Fruit fly (Drosophila melanogaster) whole organism, prepupa: ENCODE measurements around the gene CG7366.

Experiments used
- Blimp-1 ChIP-seq: fragments of 200-800 bp; sonication (Bioruptor generic); optimal IDR thresholded peaks from 3 replicates; lab custom pipeline; 2017; ENCODE audit warnings: missing biosample characterization, missing genetic modification characterization, mild to moderate bottlenecking, moderate library complexity, missing genetic modification reagents
- CG11294 ChIP-seq: fragments of 200-800 bp; sonication (Bioruptor generic); IDR thresholded peaks from 2 replicates; pipeline ENCODE4 v1.3.6; 2022; ENCODE audit warnings: missing biosample characterization, missing genetic modification characterization
- CG11762 ChIP-seq: fragments of 200-800 bp; sonication (Bioruptor generic); optimal IDR thresholded peaks from 3 replicates; lab custom pipeline; 2016; ENCODE audit warnings: missing biosample characterization, missing genetic modification characterization; ENCODE audit not compliant: insufficient read depth
- CG15336 ChIP-seq: fragments of 200-800 bp; sonication (Bioruptor generic); IDR thresholded peaks from 2 replicates; pipeline ENCODE4 v1.3.6; 2022; ENCODE audit warnings: missing biosample characterization, missing genetic modification characterization
- CG1621 ChIP-seq: fragments of 200-800 bp; sonication (Bioruptor generic); optimal IDR thresholded peaks from 3 replicates; lab custom pipeline; 2018; ENCODE audit warnings: missing biosample characterization, mild to moderate bottlenecking, missing genetic modification characterization
- CG16779 ChIP-seq: fragments of 200-800 bp; sonication (Bioruptor generic); optimal IDR thresholded peaks from 3 replicates; lab custom pipeline; 2017; ENCODE audit warnings: missing biosample characterization, mild to moderate bottlenecking, missing genetic modification characterization
- CG3032 ChIP-seq: fragments of 200-800 bp; optimal IDR thresholded peaks from 2 replicates; lab custom pipeline; 2019; ENCODE audit warnings: missing biosample characterization, mild to moderate bottlenecking, missing genetic modification characterization, moderate library complexity
- CG31627 ChIP-seq: fragments of 200-800 bp; sonication (Bioruptor generic); optimal IDR thresholded peaks from 3 replicates; lab custom pipeline; 2016; ENCODE audit warnings: missing biosample characterization, missing genetic modification characterization
- CG32006 ChIP-seq: fragments of 200-800 bp; sonication (Bioruptor generic); optimal IDR thresholded peaks from 3 replicates; lab custom pipeline; 2017; ENCODE audit warnings: missing biosample characterization, mild to moderate bottlenecking, missing genetic modification characterization
- CG34406 ChIP-seq: fragments of 200-800 bp; sonication (Bioruptor generic); optimal IDR thresholded peaks from 3 replicates; lab custom pipeline; 2016; ENCODE audit warnings: missing biosample characterization, missing genetic modification characterization
- CG3919 ChIP-seq: fragments of 200-800 bp; sonication (Bioruptor generic); optimal IDR thresholded peaks from 3 replicates; lab custom pipeline; 2016; ENCODE audit warnings: missing biosample characterization, missing genetic modification characterization
- CG4318 ChIP-seq: fragments of 200-800 bp; sonication (Bioruptor generic); optimal IDR thresholded peaks from 3 replicates; lab custom pipeline; 2017; ENCODE audit warnings: missing biosample characterization, mild to moderate bottlenecking, missing genetic modification characterization
- CG6792 ChIP-seq: fragments of 200-800 bp; sonication (Bioruptor generic); optimal IDR thresholded peaks from 3 replicates; lab custom pipeline; 2016; ENCODE audit warnings: missing biosample characterization, missing genetic modification characterization
- CG6808 ChIP-seq: fragments of 200-800 bp; sonication (Bioruptor generic); optimal IDR thresholded peaks from 3 replicates; lab custom pipeline; 2017; ENCODE audit warnings: missing biosample characterization, missing genetic modification characterization, mild to moderate bottlenecking, moderate library complexity, missing genetic modification reagents
- CG7368 ChIP-seq: fragments of 200-800 bp; sonication (Bioruptor generic); optimal IDR thresholded peaks from 3 replicates; lab custom pipeline; 2016; ENCODE audit warnings: missing biosample characterization, missing genetic modification characterization
- CG8319 ChIP-seq: fragments of 200-800 bp; sonication (Bioruptor generic); optimal IDR thresholded peaks from 3 replicates; lab custom pipeline; 2016; ENCODE audit warnings: missing biosample characterization, missing genetic modification characterization
- Ets21C ChIP-seq: fragments of 200-800 bp; sonication (Bioruptor generic); optimal IDR thresholded peaks from 3 replicates; lab custom pipeline; 2016; ENCODE audit warnings: missing biosample characterization, missing genetic modification characterization
- Ets96B ChIP-seq: fragments of 200-800 bp; optimal IDR thresholded peaks from 2 replicates; lab custom pipeline; 2019; ENCODE audit warnings: missing biosample characterization, mild to moderate bottlenecking, missing genetic modification characterization, moderate library complexity
- Hr38 ChIP-seq: sonication (Bioruptor generic); optimal IDR thresholded peaks from 2 replicates; lab custom pipeline; 2016; ENCODE audit warnings: missing biosample characterization, missing genetic modification characterization
- Hr4 ChIP-seq: fragments of 200-800 bp; sonication (Bioruptor generic); optimal IDR thresholded peaks from 3 replicates; lab custom pipeline; 2016; ENCODE audit warnings: missing biosample characterization, missing genetic modification characterization
- Lpt ChIP-seq: fragments of 200-800 bp; sonication (Bioruptor generic); optimal IDR thresholded peaks from 3 replicates; lab custom pipeline; 2016; ENCODE audit warnings: missing biosample characterization, missing genetic modification characterization
- Met ChIP-seq: fragments of 200-800 bp; sonication (Bioruptor generic); optimal IDR thresholded peaks from 3 replicates; lab custom pipeline; 2016; ENCODE audit warnings: missing biosample characterization, missing genetic modification characterization
- Smox ChIP-seq: fragments of 200-800 bp; sonication (Bioruptor generic); optimal IDR thresholded peaks from 3 replicates; lab custom pipeline; 2016; ENCODE audit warnings: missing biosample characterization, missing genetic modification characterization
- Sox14 ChIP-seq: fragments of 200-800 bp; sonication (Bioruptor generic); optimal IDR thresholded peaks from 3 replicates; lab custom pipeline; 2016; ENCODE audit warnings: missing biosample characterization, missing genetic modification characterization
- achi ChIP-seq: fragments of 200-800 bp; sonication (Bioruptor generic); optimal IDR thresholded peaks from 3 replicates; lab custom pipeline; 2016; ENCODE audit warnings: missing biosample characterization, missing genetic modification characterization
- acj6 ChIP-seq: fragments of 200-800 bp; sonication (Bioruptor generic); optimal IDR thresholded peaks from 3 replicates; lab custom pipeline; 2016; ENCODE audit warnings: missing biosample characterization, missing genetic modification characterization
- cyc ChIP-seq: fragments of 200-800 bp; sonication (Bioruptor generic); optimal IDR thresholded peaks from 3 replicates; lab custom pipeline; 2016; ENCODE audit warnings: missing biosample characterization, missing genetic modification characterization
- dac ChIP-seq: fragments of 200-800 bp; sonication (Bioruptor generic); optimal IDR thresholded peaks from 2 replicates; lab custom pipeline; 2017; ENCODE audit warnings: missing biosample characterization, mild to moderate bottlenecking, missing genetic modification characterization
- eg ChIP-seq: fragments of 200-800 bp; sonication (Bioruptor generic); IDR thresholded peaks from 3 replicates; pipeline ENCODE4 v1.3.6; 2022; ENCODE audit warnings: missing biosample characterization, missing genetic modification characterization
- esn ChIP-seq: fragments of 200-800 bp; sonication (Bioruptor generic); optimal IDR thresholded peaks from 2 replicates; lab custom pipeline; 2016; ENCODE audit warnings: missing biosample characterization, mild to moderate bottlenecking, missing genetic modification characterization, moderate library complexity
- fd85E ChIP-seq: fragments of 200-800 bp; sonication (Bioruptor generic); optimal IDR thresholded peaks from 3 replicates; lab custom pipeline; 2016; ENCODE audit warnings: missing biosample characterization, missing genetic modification characterization
- fkh ChIP-seq: fragments of 200-800 bp; sonication (Bioruptor generic); optimal IDR thresholded peaks from 3 replicates; lab custom pipeline; 2017; ENCODE audit warnings: missing biosample characterization, mild to moderate bottlenecking, missing genetic modification characterization, moderate library complexity
- net ChIP-seq: fragments of 200-800 bp; sonication (Bioruptor generic); optimal IDR thresholded peaks from 3 replicates; lab custom pipeline; 2016; ENCODE audit warnings: missing biosample characterization, missing genetic modification characterization
- salr ChIP-seq, 2 experiments: fragments of 200-800 bp; sonication (Bioruptor generic); optimal IDR thresholded peaks; 3 replicates each; lab custom pipeline; 2016 to 2018; ENCODE audit warnings: missing biosample characterization in 2 of 2, missing genetic modification characterization in 2 of 2, mild to moderate bottlenecking in 1 of 2
- ss ChIP-seq, 2 experiments: fragments of 200-800 bp; sonication (Bioruptor generic); optimal IDR thresholded peaks; 2 replicates in 1 of 2; 3 replicates in 1 of 2; lab custom pipeline; 2017 to 2018; ENCODE audit warnings: mild to moderate bottlenecking in 2 of 2, missing biosample characterization in 2 of 2, missing genetic modification characterization in 2 of 2, moderate library complexity in 1 of 2
- svp ChIP-seq: fragments of 200-800 bp; sonication (Bioruptor generic); peaks from one replicate; lab custom pipeline; 2016; ENCODE audit warnings: missing biosample characterization, missing genetic modification characterization
- topi ChIP-seq: fragments of 200-800 bp; sonication (Bioruptor generic); optimal IDR thresholded peaks from 3 replicates; lab custom pipeline; 2016; ENCODE audit warnings: missing biosample characterization, missing genetic modification characterization
- vri ChIP-seq: fragments of 200-800 bp; sonication (Bioruptor generic); optimal IDR thresholded peaks from 3 replicates; lab custom pipeline; 2016; ENCODE audit warnings: missing biosample characterization, mild to moderate bottlenecking, missing genetic modification characterization

Gene CG7366

dm6 chr3L:8197779-8198279 lies 4.4 kb downstream of the CG7366 start, which contains the start of the genes UbcE2M and Dhps (continued):
- TF ChIP-seq CG8319 (GFP tag; lab: Kevin White, UChicago) (no peak), CG15336 (GFP tag; lab: Robert Waterston, UW) (peak; percentile 55), salr (GFP tag; optimal IDR thresholded peaks at IDR 0.05; lab: Kevin White, UChicago) (peak in 1 of 2 experiments; percentile 6), CG6792 (GFP tag; lab: Kevin White, UChicago) (peak; percentile 41), acj6 (GFP tag; lab: Kevin White, UChicago) (peak; percentile 67), achi (GFP tag; lab: Kevin White, UChicago) (peak; percentile 20), Ets21C (GFP tag; lab: Kevin White, UChicago) (no peak), CG31627 (GFP tag; lab: Kevin White, UChicago) (peak; percentile 74), fd85E (GFP tag; lab: Kevin White, UChicago) (no peak), Met (GFP tag; lab: Kevin White, UChicago) (no peak), CG6808 (no peak), fkh (GFP tag; lab: Kevin White, UChicago) (no peak)

dm6 chr3L:8193016-8193415 lies 9.2 kb downstream of the CG7366 start, which contains the start of gene CG7387:
Gene CG7387, minus strand, starts transcription at chr3L:8193116.
- TF ChIP-seq dac (GFP tag; lab: Kevin White, UChicago): no peak
- TF ChIP-seq topi (GFP tag; lab: Kevin White, UChicago): no peak
- TF ChIP-seq CG3919 (GFP tag; lab: Kevin White, UChicago): no peak
- TF ChIP-seq CG11294 (GFP tag; lab: Robert Waterston, UW): no peak
- TF ChIP-seq Lpt: no peak
- no peak for TF ChIP-seq Hr38 (GFP tag; lab: Kevin White, UChicago)
- TF ChIP-seq acj6 (GFP tag; lab: Kevin White, UChicago): no peak
- no peak for TF ChIP-seq CG34406
- TF ChIP-seq CG16779: no peak
- TF ChIP-seq eg (GFP tag; lab: Robert Waterston, UW): no peak
- no peak for TF ChIP-seq CG31627 (GFP tag; lab: Kevin White, UChicago)
- TF ChIP-seq Sox14 (GFP tag; lab: Kevin White, UChicago): no peak
- no peak for TF ChIP-seq svp (GFP tag; lab: Kevin White, UChicago)
- TF ChIP-seq Hr4 (GFP tag; lab: Kevin White, UChicago): no peak

- TF ChIP-seq CG6808: no peak
- TF ChIP-seq CG3032: peak; percentile 0
- peak; percentile 21 for TF ChIP-seq esn (GFP tag; lab: Kevin White, UChicago)
These were observed 11.1 kb downstream of the CG7366 start, which contains the start of gene MED24 for dm6 chr3L:8191042-8191613. Gene MED24, plus strand, starts transcription at chr3L:8191270.

- no peak for TF ChIP-seq Hr4 (GFP tag; lab: Kevin White, UChicago)
- no peak for TF ChIP-seq CG1621 (tag; lab: Kevin White, UChicago)
- TF ChIP-seq Smox: no peak
- no peak for TF ChIP-seq CG3032
- no peak for TF ChIP-seq achi (GFP tag; lab: Kevin White, UChicago)
- TF ChIP-seq CG6792 (GFP tag; lab: Kevin White, UChicago): no peak
- no peak for TF ChIP-seq CG11762 (GFP tag; lab: Kevin White, UChicago)
- no peak for TF ChIP-seq Ets96B (tag; lab: Kevin White, UChicago)
- TF ChIP-seq dac (GFP tag; lab: Kevin White, UChicago): no peak
- TF ChIP-seq CG4318: no peak
- TF ChIP-seq CG7368 (GFP tag; lab: Kevin White, UChicago): no peak
- TF ChIP-seq vri (GFP tag; lab: Kevin White, UChicago): no peak
- no peak for TF ChIP-seq Blimp-1 (GFP tag; lab: Kevin White, UChicago)
- no peak for TF ChIP-seq net (GFP tag; lab: Kevin White, UChicago)
- TF ChIP-seq CG32006 (GFP tag; lab: Kevin White, UChicago): no peak
- no peak for TF ChIP-seq CG8319 (GFP tag; lab: Kevin White, UChicago)
- no peak for TF ChIP-seq Ets21C (GFP tag; lab: Kevin White, UChicago)
- TF ChIP-seq acj6 (GFP tag; lab: Kevin White, UChicago): no peak
- TF ChIP-seq cyc (GFP tag; lab: Kevin White, UChicago): no peak
- no peak for TF ChIP-seq ss (GFP tag; optimal IDR thresholded peaks at IDR 0.05; lab: Kevin White, UChicago)
These were observed 13.0 kb downstream of the CG7366 start for dm6 chr3L:8189234-8189633.
